Worm (Caenorhabditis elegans) whole organism, young adult: ENCODE data around the gene mcat-1.

ENCODE experiments used
- B0035.1 ChIP-seq: sonication (generic microtip); optimal IDR thresholded peaks from 2 replicates; lab custom pipeline; 2016; ENCODE audit warnings: missing genetic modification characterization, mild to moderate bottlenecking, missing compliant biosample characterization, missing genotype, missing genetic modification reagents
- F33H1.4 ChIP-seq: fragments of 200-800 bp; sonication (Bioruptor generic); IDR thresholded peaks from 2 replicates; pipeline ENCODE4 v1.3.6; 2022; ENCODE audit warnings: missing genetic modification reagents, missing genetic modification characterization, missing compliant biosample characterization
- T26A5.8 ChIP-seq: sonication (generic microtip); optimal IDR thresholded peaks from 2 replicates; lab custom pipeline; 2016; ENCODE audit warnings: missing genetic modification characterization, missing compliant biosample characterization
- Y95B8A.8 ChIP-seq: fragments of 200-800 bp; sonication (Bioruptor generic); IDR thresholded peaks from 2 replicates; pipeline ENCODE4 v1.3.6; 2022; ENCODE audit warnings: missing genetic modification reagents, missing genetic modification characterization, missing compliant biosample characterization
- athp-1 ChIP-seq: sonication (generic microtip); optimal IDR thresholded peaks from 2 replicates; lab custom pipeline; 2017; ENCODE audit warnings: mild to moderate bottlenecking, missing genetic modification characterization, missing compliant biosample characterization
- ceh-100 ChIP-seq: fragments of 200-800 bp; sonication (Bioruptor generic); IDR thresholded peaks from 2 replicates; pipeline ENCODE4 v1.3.6; 2022; ENCODE audit warnings: missing genetic modification reagents, missing genetic modification characterization, missing compliant biosample characterization
- ceh-40 ChIP-seq: fragments of 200-800 bp; sonication (Bioruptor generic); IDR thresholded peaks from 2 replicates; pipeline ENCODE4 v1.3.6; 2022; ENCODE audit warnings: missing genetic modification characterization, missing compliant biosample characterization
- hlh-12 ChIP-seq: sonication (generic microtip); optimal IDR thresholded peaks from 2 replicates; lab custom pipeline; 2016; ENCODE audit warnings: missing genetic modification characterization, missing compliant biosample characterization
- tbp1 ChIP-seq: fragments of 200-800 bp; sonication (Bioruptor generic); optimal IDR thresholded peaks from 2 replicates; lab custom pipeline; 2018; ENCODE audit warnings: mild to moderate bottlenecking, missing genetic modification characterization, missing compliant biosample characterization
- unc-130 ChIP-seq: sonication (generic microtip); optimal IDR thresholded peaks from 2 replicates; lab custom pipeline; 2016; ENCODE audit warnings: missing genetic modification reagents, missing genetic modification characterization, missing compliant biosample characterization
- ztf-26 ChIP-seq: sonication (generic microtip); optimal IDR thresholded peaks from 2 replicates; lab custom pipeline; 2017; ENCODE audit warnings: missing genetic modification characterization, missing compliant biosample characterization

ce11 chrII:105889-106288 lies 14.6 kb upstream of the mcat-1 start, which contains the start of gene txt-1:
- TF ChIP-seq ceh-40 (GFP tag; lab: Robert Waterston, UW) (no peak), unc-130 (GFP tag; lab: Kevin White, UChicago) (no peak), F33H1.4 (GFP tag; lab: Robert Waterston, UW) (no peak), ztf-26 (no peak), athp-1 (no peak), hlh-12 (tag; lab: Kevin White, UChicago) (no peak), T26A5.8 (tag; lab: Kevin White, UChicago) (no peak), tbp1 (GFP tag; lab: Kevin White, UChicago) (no peak), B0035.1 (no peak), Y95B8A.8 (GFP tag; lab: Robert Waterston, UW) (no peak), ceh-100 (GFP tag; lab: Robert Waterston, UW) (no peak)
